Worm (Caenorhabditis elegans) whole organism, young adult: ENCODE measurements around the gene mab-5.

Experiments used
- B0336.3 ChIP-seq: fragments of 200-800 bp; sonication (Bioruptor generic); IDR thresholded peaks from 2 replicates; pipeline ENCODE4 v1.3.6; 2022; ENCODE audit warnings: missing genetic modification characterization, missing compliant biosample characterization
- C17E4.6 ChIP-seq: fragments of 200-800 bp; sonication (Bioruptor generic); IDR thresholded peaks from 2 replicates; pipeline ENCODE4 v1.3.6; 2022; ENCODE audit warnings: missing genetic modification reagents, missing genetic modification characterization, missing compliant biosample characterization
- F23B12.7 ChIP-seq: sonication (generic microtip); optimal IDR thresholded peaks from 2 replicates; lab custom pipeline; 2017; ENCODE audit warnings: missing genetic modification characterization, mild to moderate bottlenecking, missing compliant biosample characterization, antibody characterized with exemption, moderate library complexity; ENCODE audit not compliant: insufficient read depth
- F33H1.4 ChIP-seq: fragments of 200-800 bp; sonication (Bioruptor generic); IDR thresholded peaks from 2 replicates; pipeline ENCODE4 v1.3.6; 2022; ENCODE audit warnings: missing genetic modification reagents, missing genetic modification characterization, missing compliant biosample characterization
- F37B4.10 ChIP-seq: fragments of 200-800 bp; sonication (Bioruptor generic); IDR thresholded peaks from 2 replicates; pipeline ENCODE4 v1.3.6; 2022; ENCODE audit warnings: missing genetic modification characterization, missing compliant biosample characterization
- F39B2.1 ChIP-seq: fragments of 200-800 bp; sonication (Bioruptor generic); IDR thresholded peaks from 2 replicates; pipeline ENCODE4 v1.3.6; 2022; ENCODE audit warnings: missing genetic modification reagents, missing genetic modification characterization, missing compliant biosample characterization
- F52B5.7 ChIP-seq: sonication (generic microtip); optimal IDR thresholded peaks from 2 replicates; lab custom pipeline; 2016; ENCODE audit warnings: mild to moderate bottlenecking, missing genetic modification characterization, missing compliant biosample characterization
- F57A8.1 ChIP-seq: fragments of 200-800 bp; sonication (Bioruptor generic); optimal IDR thresholded peaks from 2 replicates; lab custom pipeline; 2018; ENCODE audit warnings: mild to moderate bottlenecking, missing genetic modification characterization, moderate library complexity, missing compliant biosample characterization
- F57C9.4 ChIP-seq: sonication (generic microtip); optimal IDR thresholded peaks from 2 replicates; lab custom pipeline; 2017; ENCODE audit warnings: mild to moderate bottlenecking, missing genetic modification characterization, missing compliant biosample characterization
- T26A5.8 ChIP-seq: sonication (generic microtip); optimal IDR thresholded peaks from 2 replicates; lab custom pipeline; 2016; ENCODE audit warnings: missing genetic modification characterization, missing compliant biosample characterization
- Y53F4B.3 ChIP-seq: fragments of 200-800 bp; sonication (Bioruptor generic); IDR thresholded peaks from 2 replicates; pipeline ENCODE4 v1.3.6; 2022; ENCODE audit warnings: missing genetic modification reagents, missing genetic modification characterization, missing compliant biosample characterization
- Y67H2A.10 ChIP-seq: fragments of 200-800 bp; sonication (Bioruptor generic); conservative IDR thresholded peaks from 2 replicates; pipeline ENCODE4 v1.3.6; 2022; ENCODE audit warnings: missing genetic modification reagents, missing genetic modification characterization, missing compliant biosample characterization
- Y95B8A.8 ChIP-seq: fragments of 200-800 bp; sonication (Bioruptor generic); IDR thresholded peaks from 2 replicates; pipeline ENCODE4 v1.3.6; 2022; ENCODE audit warnings: missing genetic modification reagents, missing genetic modification characterization, missing compliant biosample characterization
- ZK185.1 ChIP-seq: sonication (generic microtip); optimal IDR thresholded peaks from 2 replicates; lab custom pipeline; 2016; ENCODE audit warnings: mild to moderate bottlenecking, missing genetic modification characterization, missing compliant biosample characterization; ENCODE audit not compliant: poor library complexity, severe bottlenecking
- ama-1 ChIP-seq, 3 experiments: fragments of 150-350 bp in 1 of 3; sonication (generic microtip) in 2 of 3; optimal IDR thresholded peaks; 2 replicates each; lab custom pipeline; 2014 to 2018; ENCODE audit warnings: missing biosample characterization in 2 of 3, missing genetic modification characterization in 2 of 3, missing genetic modification reagents in 2 of 3
- attf-5 ChIP-seq: fragments of 200-800 bp; sonication (Bioruptor generic); optimal IDR thresholded peaks from 2 replicates; lab custom pipeline; 2018; ENCODE audit warnings: mild to moderate bottlenecking, missing genetic modification characterization, missing compliant biosample characterization
- bed-2 ChIP-seq: fragments of 200-800 bp; sonication (Bioruptor generic); IDR thresholded peaks from 2 replicates; pipeline ENCODE4 v1.3.6; 2022; ENCODE audit warnings: missing genetic modification reagents, missing genetic modification characterization, missing compliant biosample characterization
- ccch-3 ChIP-seq: fragments of 200-800 bp; sonication (Bioruptor generic); optimal IDR thresholded peaks from 2 replicates; lab custom pipeline; 2018; ENCODE audit warnings: mild to moderate bottlenecking, missing genetic modification characterization, missing compliant biosample characterization
- cebp-1 ChIP-seq, 2 experiments: fragments of 200-800 bp in 1 of 2; sonication (Bioruptor generic) in 1 of 2; sonication (generic microtip) in 1 of 2; IDR thresholded peaks in 1 of 2; optimal IDR thresholded peaks in 1 of 2; 2 replicates each; pipeline versions ENCODE4 v1.3.6 to Lab custom; 2017 to 2022; ENCODE audit warnings: missing compliant biosample characterization in 2 of 2, missing genetic modification characterization in 2 of 2, mild to moderate bottlenecking in 1 of 2, missing genetic modification reagents in 1 of 2, moderate library complexity in 1 of 2
- cebp-2 ChIP-seq: fragments of 200-800 bp; sonication (Bioruptor generic); IDR thresholded peaks from 2 replicates; pipeline ENCODE4 v1.3.6; 2022; ENCODE audit warnings: missing genetic modification characterization, missing compliant biosample characterization
- ceh-100 ChIP-seq: fragments of 200-800 bp; sonication (Bioruptor generic); IDR thresholded peaks from 2 replicates; pipeline ENCODE4 v1.3.6; 2022; ENCODE audit warnings: missing genetic modification reagents, missing genetic modification characterization, missing compliant biosample characterization
- ceh-27 ChIP-seq: fragments of 200-800 bp; sonication (Bioruptor generic); optimal IDR thresholded peaks from 2 replicates; lab custom pipeline; 2018; ENCODE audit warnings: mild to moderate bottlenecking, missing genetic modification characterization, moderate library complexity, missing compliant biosample characterization
- die-1 ChIP-seq: sonication (generic microtip); optimal IDR thresholded peaks from 2 replicates; lab custom pipeline; 2016; ENCODE audit warnings: missing genotype, mild to moderate bottlenecking, missing genetic modification characterization, missing compliant biosample characterization
- dox-1 ChIP-seq: fragments of 200-800 bp; sonication (Bioruptor generic); IDR thresholded peaks from 2 replicates; pipeline ENCODE4 v1.3.6; 2022; ENCODE audit warnings: missing genetic modification reagents, missing genetic modification characterization, missing compliant biosample characterization
- egl-18 ChIP-seq: fragments of 200-800 bp; sonication (Bioruptor generic); IDR thresholded peaks from 2 replicates; pipeline ENCODE4 v1.3.6; 2022; ENCODE audit warnings: missing genetic modification reagents, missing genetic modification characterization, missing compliant biosample characterization
- ekl-4 ChIP-seq: fragments of 200-800 bp; sonication (Bioruptor generic); IDR thresholded peaks from 2 replicates; pipeline ENCODE4 v1.3.6; 2022; ENCODE audit warnings: missing genetic modification reagents, missing genetic modification characterization, missing compliant biosample characterization
- gei-17 ChIP-seq: fragments of 200-800 bp; sonication (Bioruptor generic); optimal IDR thresholded peaks from 2 replicates; lab custom pipeline; 2018; ENCODE audit warnings: mild to moderate bottlenecking, missing genetic modification characterization, missing compliant biosample characterization
- him-1 ChIP-seq: sonication (generic microtip); optimal IDR thresholded peaks from 2 replicates; lab custom pipeline; 2016; ENCODE audit warnings: missing genotype, missing genetic modification reagents, missing genetic modification characterization, missing compliant biosample characterization
- hmg-1.2 ChIP-seq: fragments of 200-800 bp; sonication (Bioruptor generic); IDR thresholded peaks from 2 replicates; pipeline ENCODE4 v1.3.6; 2022; ENCODE audit warnings: missing genetic modification reagents, missing genetic modification characterization, missing compliant biosample characterization
- hrde-1 ChIP-seq: sonication (generic microtip); optimal IDR thresholded peaks from 2 replicates; lab custom pipeline; 2016; ENCODE audit warnings: missing genetic modification characterization, mild to moderate bottlenecking, missing compliant biosample characterization, moderate library complexity, missing genotype, missing genetic modification reagents, borderline replicate concordance
- lsl-1 ChIP-seq: fragments of 200-800 bp; sonication (Bioruptor generic); optimal IDR thresholded peaks from 2 replicates; lab custom pipeline; 2018; ENCODE audit warnings: mild to moderate bottlenecking, missing genetic modification characterization, moderate library complexity, missing compliant biosample characterization
- madf-10 ChIP-seq: sonication (generic microtip); optimal IDR thresholded peaks from 2 replicates; lab custom pipeline; 2016; ENCODE audit warnings: mild to moderate bottlenecking, missing genetic modification characterization, missing compliant biosample characterization
- mcd-1 ChIP-seq: fragments of 200-800 bp; sonication (Bioruptor generic); IDR thresholded peaks from 2 replicates; pipeline ENCODE4 v1.3.6; 2022; ENCODE audit warnings: missing genetic modification reagents, missing genetic modification characterization, missing compliant biosample characterization
- mxl-1 ChIP-seq: sonication (generic microtip); optimal IDR thresholded peaks from 2 replicates; lab custom pipeline; 2016; ENCODE audit warnings: missing genetic modification characterization, missing compliant biosample characterization
- nfyb-1 ChIP-seq: fragments of 200-800 bp; sonication (Bioruptor generic); IDR thresholded peaks from 2 replicates; pipeline ENCODE4 v1.3.6; 2022; ENCODE audit warnings: missing genetic modification reagents, missing genetic modification characterization, missing compliant biosample characterization
- rcor-1 ChIP-seq: fragments of 200-800 bp; sonication (Bioruptor generic); IDR thresholded peaks from 2 replicates; pipeline ENCODE4 v1.3.6; 2022; ENCODE audit warnings: missing genetic modification reagents, missing genetic modification characterization, missing compliant biosample characterization
- rpc-1 ChIP-seq, 2 experiments: fragments of 150-350 bp in 1 of 2; sonication (generic microtip) in 1 of 2; optimal IDR thresholded peaks; 2 replicates each; lab custom pipeline; 2014 to 2018; ENCODE audit warnings: missing biosample characterization in 1 of 2, missing genetic modification characterization in 1 of 2, missing genetic modification reagents in 1 of 2, missing genotype in 1 of 2
- sea-2 ChIP-seq: fragments of 200-800 bp; sonication (Bioruptor generic); IDR thresholded peaks from 2 replicates; pipeline ENCODE4 v1.3.6; 2022; ENCODE audit warnings: missing genetic modification characterization, missing compliant biosample characterization
- snpc-3.4 ChIP-seq: sonication (generic microtip); optimal IDR thresholded peaks from 2 replicates; lab custom pipeline; 2017; ENCODE audit warnings: missing genetic modification characterization, mild to moderate bottlenecking, missing compliant biosample characterization, antibody characterized with exemption, moderate library complexity, missing genotype, missing genetic modification reagents
- sptf-2 ChIP-seq: fragments of 200-800 bp; sonication (Bioruptor generic); optimal IDR thresholded peaks from 2 replicates; lab custom pipeline; 2018; ENCODE audit warnings: mild to moderate bottlenecking, missing genetic modification characterization, missing compliant biosample characterization
- tlf-1 ChIP-seq: fragments of 200-800 bp; sonication (Bioruptor generic); optimal IDR thresholded peaks from 2 replicates; lab custom pipeline; 2018; ENCODE audit warnings: mild to moderate bottlenecking, missing genetic modification characterization, missing compliant biosample characterization
- unc-62 ChIP-seq: fragments of 150-350 bp; optimal IDR thresholded peaks from 2 replicates; lab custom pipeline; 2014; ENCODE audit warnings: missing biosample characterization, missing genetic modification reagents, missing genetic modification characterization
- xnd-1 ChIP-seq: sonication (generic microtip); optimal IDR thresholded peaks from 2 replicates; lab custom pipeline; 2016; ENCODE audit warnings: missing genotype, missing genetic modification reagents, missing genetic modification characterization, missing compliant biosample characterization
- ztf-18 ChIP-seq: sonication (generic microtip); optimal IDR thresholded peaks from 2 replicates; lab custom pipeline; 2016; ENCODE audit warnings: missing genotype, mild to moderate bottlenecking, missing genetic modification characterization, missing compliant biosample characterization
- ztf-22 ChIP-seq: fragments of 200-800 bp; sonication (Bioruptor generic); optimal IDR thresholded peaks from 2 replicates; lab custom pipeline; 2018; ENCODE audit warnings: mild to moderate bottlenecking, missing genetic modification characterization, moderate library complexity, missing compliant biosample characterization
- ztf-25 ChIP-seq: fragments of 200-800 bp; sonication (Bioruptor generic); IDR thresholded peaks from 2 replicates; pipeline ENCODE4 v1.3.6; 2022; ENCODE audit warnings: missing genetic modification reagents, missing genetic modification characterization, missing compliant biosample characterization
- ztf-26 ChIP-seq: sonication (generic microtip); optimal IDR thresholded peaks from 2 replicates; lab custom pipeline; 2017; ENCODE audit warnings: missing genetic modification characterization, missing compliant biosample characterization
- ztf-28 ChIP-seq: fragments of 200-800 bp; sonication (Bioruptor generic); IDR thresholded peaks from 2 replicates; pipeline ENCODE4 v1.3.6; 2022; ENCODE audit warnings: missing genetic modification reagents, missing genetic modification characterization, missing compliant biosample characterization

Gene mab-5

DNA sequence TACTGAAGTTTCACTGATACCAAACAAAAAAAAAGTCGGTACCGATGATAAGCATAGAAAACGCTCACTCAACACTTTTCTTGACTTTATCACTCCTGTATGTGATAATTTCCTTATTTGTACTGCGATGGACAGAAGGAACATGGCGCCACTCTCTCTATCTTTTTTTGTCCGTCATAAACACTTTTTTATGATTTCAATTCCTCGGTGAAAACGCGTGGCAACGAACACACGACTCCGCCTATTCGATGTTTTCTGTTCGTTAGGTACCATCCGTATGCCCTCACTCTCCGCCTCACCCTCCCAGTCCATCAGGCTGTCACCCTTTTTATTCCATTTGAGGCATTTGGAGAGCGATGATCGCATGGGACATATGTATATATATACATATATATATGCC is 52.9 kb downstream of the mab-5 start:
- TF ChIP-seq ccch-3 (GFP tag; lab: Kevin White, UChicago) (no peak), B0336.3 (GFP tag; lab: Robert Waterston, UW) (no peak), F57C9.4 (no peak), madf-10 (tag; lab: Kevin White, UChicago) (no peak), die-1 (tag; lab: Kevin White, UChicago) (no peak), ceh-27 (no peak), Y95B8A.8 (no peak), tlf-1 (GFP tag; lab: Kevin White, UChicago) (peak; percentile 25), him-1 (no peak), F39B2.1 (GFP tag; lab: Robert Waterston, UW) (no peak), lsl-1 (no peak), ama-1 (optimal IDR thresholded peaks at IDR 0.05; lab: Kevin White, UChicago) (no peak), ama-1 (GFP tag; optimal IDR thresholded peaks at IDR 0.05; lab: Kevin White, UChicago) (no peak), ztf-18 (no peak), attf-5 (GFP tag; lab: Kevin White, UChicago) (peak; percentile 2), cebp-1 (GFP tag; IDR thresholded peaks at IDR 0.05; lab: Robert Waterston, UW) (no peak), cebp-1 (tag; optimal IDR thresholded peaks at IDR 0.05; lab: Kevin White, UChicago) (no peak), snpc-3.4 (no peak), ZK185.1 (peak; percentile 51), hmg-1.2 (GFP tag; lab: Robert Waterston, UW) (no peak), Y53F4B.3 (GFP tag; lab: Robert Waterston, UW) (no peak), xnd-1 (tag; lab: Kevin White, UChicago) (no peak), mcd-1 (GFP tag; lab: Robert Waterston, UW) (no peak), F33H1.4 (GFP tag; lab: Robert Waterston, UW) (no peak), rcor-1 (GFP tag; lab: Robert Waterston, UW) (no peak), ztf-22 (GFP tag; lab: Kevin White, UChicago) (no peak), ztf-25 (GFP tag; lab: Robert Waterston, UW) (no peak), unc-62 (GFP tag; lab: Kevin White, UChicago) (no peak), sea-2 (no peak), F37B4.10 (GFP tag; lab: Robert Waterston, UW) (no peak), bed-2 (GFP tag; lab: Robert Waterston, UW) (no peak), F52B5.7 (tag; lab: Kevin White, UChicago) (no peak), ceh-100 (no peak), rpc-1 (optimal IDR thresholded peaks at IDR 0.05; lab: Kevin White, UChicago) (no peak), rpc-1 (tag; optimal IDR thresholded peaks at IDR 0.05; lab: Kevin White, UChicago) (no peak), F23B12.7 (tag; lab: Kevin White, UChicago) (no peak), ztf-28 (GFP tag; lab: Robert Waterston, UW) (no peak), Y67H2A.10 (GFP tag; lab: Robert Waterston, UW) (no peak), nfyb-1 (GFP tag; lab: Robert Waterston, UW) (peak; percentile 57; the same call in 1 of the 2 replicates), sptf-2 (GFP tag; lab: Kevin White, UChicago) (no peak), C17E4.6 (no peak), mxl-1 (tag; lab: Kevin White, UChicago) (no peak), egl-18 (0 out of 2 replicates have a peak, but pooled peaks have one; percentile 31), ztf-26 (tag; lab: Kevin White, UChicago) (no peak), cebp-2 (GFP tag; lab: Robert Waterston, UW) (no peak), ekl-4 (GFP tag; lab: Robert Waterston, UW) (no peak), T26A5.8 (tag; lab: Kevin White, UChicago) (no peak), gei-17 (GFP tag; lab: Kevin White, UChicago) (no peak), F57A8.1 (GFP tag; lab: Kevin White, UChicago) (no peak), hrde-1 (tag; lab: Kevin White, UChicago) (no peak), dox-1 (GFP tag; lab: Robert Waterston, UW) (no peak)
